Worm (Caenorhabditis elegans) whole organism, young adult: ENCODE data around the gene C31A11.13.
A peak's percentile ranks its signal among the peaks of the same experiment; 100 is the strongest.
"Not testable (repeated sequence)": the region's sequence is repeated elsewhere in the genome, so short reads cannot be mapped to it uniquely, and the experiment has no call there.

Experiments
- B0035.1 ChIP-seq: sonication (generic microtip); optimal IDR thresholded peaks from 2 replicates; lab custom pipeline; 2016; ENCODE audit warnings: missing genetic modification characterization, mild to moderate bottlenecking, missing compliant biosample characterization, missing genotype, missing genetic modification reagents
- B0261.1 ChIP-seq: sonication (generic microtip); optimal IDR thresholded peaks from 2 replicates; lab custom pipeline; 2016; ENCODE audit warnings: mild to moderate bottlenecking, missing genetic modification characterization, moderate library complexity, missing compliant biosample characterization
- D2030.7 ChIP-seq: fragments of 200-800 bp; sonication (Bioruptor generic); IDR thresholded peaks from 2 replicates; pipeline ENCODE4 v1.3.6; 2022; ENCODE audit warnings: missing genetic modification reagents, missing genetic modification characterization, missing compliant biosample characterization
- F23B12.7 ChIP-seq: sonication (generic microtip); optimal IDR thresholded peaks from 2 replicates; lab custom pipeline; 2017; ENCODE audit warnings: missing genetic modification characterization, mild to moderate bottlenecking, missing compliant biosample characterization, antibody characterized with exemption, moderate library complexity; ENCODE audit not compliant: insufficient read depth
- F49E8.2 ChIP-seq: sonication (generic microtip); optimal IDR thresholded peaks from 3 replicates; lab custom pipeline; 2017; ENCODE audit warnings: missing genetic modification characterization, mild to moderate bottlenecking, missing compliant biosample characterization, antibody characterized with exemption, moderate library complexity; ENCODE audit not compliant: insufficient read depth
- Y95B8A.8 ChIP-seq: fragments of 200-800 bp; sonication (Bioruptor generic); IDR thresholded peaks from 2 replicates; pipeline ENCODE4 v1.3.6; 2022; ENCODE audit warnings: missing genetic modification reagents, missing genetic modification characterization, missing compliant biosample characterization
- athp-1 ChIP-seq: sonication (generic microtip); optimal IDR thresholded peaks from 2 replicates; lab custom pipeline; 2017; ENCODE audit warnings: mild to moderate bottlenecking, missing genetic modification characterization, missing compliant biosample characterization
- attf-6 ChIP-seq: fragments of 200-800 bp; sonication (Bioruptor generic); IDR thresholded peaks from 2 replicates; pipeline ENCODE4 v1.3.6; 2022; ENCODE audit warnings: missing genetic modification reagents, missing genetic modification characterization, missing compliant biosample characterization
- cebp-2 ChIP-seq: fragments of 200-800 bp; sonication (Bioruptor generic); IDR thresholded peaks from 2 replicates; pipeline ENCODE4 v1.3.6; 2022; ENCODE audit warnings: missing genetic modification characterization, missing compliant biosample characterization
- ceh-100 ChIP-seq: fragments of 200-800 bp; sonication (Bioruptor generic); IDR thresholded peaks from 2 replicates; pipeline ENCODE4 v1.3.6; 2022; ENCODE audit warnings: missing genetic modification reagents, missing genetic modification characterization, missing compliant biosample characterization
- ceh-40 ChIP-seq: fragments of 200-800 bp; sonication (Bioruptor generic); IDR thresholded peaks from 2 replicates; pipeline ENCODE4 v1.3.6; 2022; ENCODE audit warnings: missing genetic modification characterization, missing compliant biosample characterization
- die-1 ChIP-seq: sonication (generic microtip); optimal IDR thresholded peaks from 2 replicates; lab custom pipeline; 2016; ENCODE audit warnings: missing genotype, mild to moderate bottlenecking, missing genetic modification characterization, missing compliant biosample characterization
- dox-1 ChIP-seq: fragments of 200-800 bp; sonication (Bioruptor generic); IDR thresholded peaks from 2 replicates; pipeline ENCODE4 v1.3.6; 2022; ENCODE audit warnings: missing genetic modification reagents, missing genetic modification characterization, missing compliant biosample characterization
- efl-1 ChIP-seq: fragments of 150-350 bp; optimal IDR thresholded peaks from 2 replicates; lab custom pipeline; 2014; ENCODE audit warnings: missing biosample characterization, missing genetic modification reagents, missing genetic modification characterization
- egl-44 ChIP-seq: fragments of 200-800 bp; sonication (Bioruptor generic); IDR thresholded peaks from 2 replicates; pipeline ENCODE4 v1.3.6; 2022; ENCODE audit warnings: missing genetic modification reagents, missing genetic modification characterization, missing compliant biosample characterization
- egrh-3 ChIP-seq: fragments of 200-800 bp; sonication (Bioruptor generic); IDR thresholded peaks from 2 replicates; pipeline ENCODE4 v1.3.6; 2022; ENCODE audit warnings: missing genetic modification reagents, missing genetic modification characterization, missing compliant biosample characterization
- hmg-1.2 ChIP-seq: fragments of 200-800 bp; sonication (Bioruptor generic); IDR thresholded peaks from 2 replicates; pipeline ENCODE4 v1.3.6; 2022; ENCODE audit warnings: missing genetic modification reagents, missing genetic modification characterization, missing compliant biosample characterization
- hsf-1 ChIP-seq: fragments of 200-800 bp; sonication (Bioruptor generic); IDR thresholded peaks from 2 replicates; pipeline ENCODE4 v1.3.6; 2022; ENCODE audit warnings: missing genetic modification reagents, missing genetic modification characterization, missing compliant biosample characterization
- let-607 ChIP-seq, 2 experiments: fragments of 200-800 bp in 1 of 2; sonication (Bioruptor generic) in 1 of 2; sonication (generic microtip) in 1 of 2; optimal IDR thresholded peaks; 2 replicates each; lab custom pipeline; 2016 to 2018; ENCODE audit warnings: mild to moderate bottlenecking in 2 of 2, missing compliant biosample characterization in 2 of 2, missing genetic modification characterization in 2 of 2, moderate library complexity in 2 of 2, missing genotype in 1 of 2
- lin-26 ChIP-seq: fragments of 200-800 bp; sonication (Bioruptor generic); IDR thresholded peaks from 2 replicates; pipeline ENCODE4 v1.3.6; 2022; ENCODE audit warnings: missing genetic modification reagents, missing genetic modification characterization, missing compliant biosample characterization
- lin-40 ChIP-seq: sonication (generic microtip); optimal IDR thresholded peaks from 2 replicates; lab custom pipeline; 2016; ENCODE audit warnings: missing genetic modification characterization, mild to moderate bottlenecking, missing compliant biosample characterization, missing genotype, missing genetic modification reagents
- madf-10 ChIP-seq: sonication (generic microtip); optimal IDR thresholded peaks from 2 replicates; lab custom pipeline; 2016; ENCODE audit warnings: mild to moderate bottlenecking, missing genetic modification characterization, missing compliant biosample characterization
- mcd-1 ChIP-seq: fragments of 200-800 bp; sonication (Bioruptor generic); IDR thresholded peaks from 2 replicates; pipeline ENCODE4 v1.3.6; 2022; ENCODE audit warnings: missing genetic modification reagents, missing genetic modification characterization, missing compliant biosample characterization
- mxl-1 ChIP-seq: sonication (generic microtip); optimal IDR thresholded peaks from 2 replicates; lab custom pipeline; 2016; ENCODE audit warnings: missing genetic modification characterization, missing compliant biosample characterization
- nfyb-1 ChIP-seq: fragments of 200-800 bp; sonication (Bioruptor generic); IDR thresholded peaks from 2 replicates; pipeline ENCODE4 v1.3.6; 2022; ENCODE audit warnings: missing genetic modification reagents, missing genetic modification characterization, missing compliant biosample characterization
- nhr-90 ChIP-seq: sonication (generic microtip); optimal IDR thresholded peaks from 2 replicates; lab custom pipeline; 2016; ENCODE audit warnings: missing genotype, mild to moderate bottlenecking, missing genetic modification characterization, missing compliant biosample characterization
- pbrm-1 ChIP-seq: fragments of 200-800 bp; sonication (Bioruptor generic); IDR thresholded peaks from 2 replicates; pipeline ENCODE4 v1.3.6; 2022; ENCODE audit warnings: missing genetic modification reagents, missing genetic modification characterization, missing compliant biosample characterization
- rec-8 ChIP-seq, 2 experiments: sonication (generic microtip); optimal IDR thresholded peaks; 2 replicates each; lab custom pipeline; 2016; ENCODE audit warnings: mild to moderate bottlenecking in 2 of 2, missing genetic modification characterization in 2 of 2, missing genetic modification reagents in 2 of 2, missing genotype in 2 of 2, missing biosample characterization in 1 of 2, missing compliant biosample characterization in 1 of 2, moderate library complexity in 1 of 2
- rpc-1 ChIP-seq, 2 experiments: fragments of 150-350 bp in 1 of 2; sonication (generic microtip) in 1 of 2; optimal IDR thresholded peaks; 2 replicates each; lab custom pipeline; 2014 to 2018; ENCODE audit warnings: missing biosample characterization in 1 of 2, missing genetic modification characterization in 1 of 2, missing genetic modification reagents in 1 of 2, missing genotype in 1 of 2
- snpc-1.1 ChIP-seq: sonication (generic microtip); optimal IDR thresholded peaks from 2 replicates; lab custom pipeline; 2017; ENCODE audit warnings: missing genetic modification characterization, mild to moderate bottlenecking, missing compliant biosample characterization, antibody characterized with exemption, moderate library complexity, missing genotype, missing genetic modification reagents; ENCODE audit not compliant: insufficient read depth
- snpc-4 ChIP-seq, 5 experiments: fragments of 150-350 bp in 1 of 5; sonication (generic microtip) in 4 of 5; optimal IDR thresholded peaks; 2 replicates each; lab custom pipeline; 2014 to 2018; ENCODE audit warnings: missing genetic modification characterization in 5 of 5, missing biosample characterization in 3 of 5, antibody characterized with exemption in 2 of 5, mild to moderate bottlenecking in 2 of 5, missing compliant biosample characterization in 2 of 5, missing genotype in 2 of 5, moderate library complexity in 2 of 5, missing genetic modification reagents in 1 of 5
- tbp1 ChIP-seq: fragments of 200-800 bp; sonication (Bioruptor generic); optimal IDR thresholded peaks from 2 replicates; lab custom pipeline; 2018; ENCODE audit warnings: mild to moderate bottlenecking, missing genetic modification characterization, missing compliant biosample characterization
- tlf-1 ChIP-seq: fragments of 200-800 bp; sonication (Bioruptor generic); optimal IDR thresholded peaks from 2 replicates; lab custom pipeline; 2018; ENCODE audit warnings: mild to moderate bottlenecking, missing genetic modification characterization, missing compliant biosample characterization
- zim-3 ChIP-seq: sonication (generic microtip); optimal IDR thresholded peaks from 2 replicates; lab custom pipeline; 2017; ENCODE audit warnings: mild to moderate bottlenecking, missing genetic modification characterization, moderate library complexity, missing compliant biosample characterization
- ztf-18 ChIP-seq: sonication (generic microtip); optimal IDR thresholded peaks from 2 replicates; lab custom pipeline; 2016; ENCODE audit warnings: missing genotype, mild to moderate bottlenecking, missing genetic modification characterization, missing compliant biosample characterization
- ztf-25 ChIP-seq: fragments of 200-800 bp; sonication (Bioruptor generic); IDR thresholded peaks from 2 replicates; pipeline ENCODE4 v1.3.6; 2022; ENCODE audit warnings: missing genetic modification reagents, missing genetic modification characterization, missing compliant biosample characterization

C31A11.13 gene

DNA sequence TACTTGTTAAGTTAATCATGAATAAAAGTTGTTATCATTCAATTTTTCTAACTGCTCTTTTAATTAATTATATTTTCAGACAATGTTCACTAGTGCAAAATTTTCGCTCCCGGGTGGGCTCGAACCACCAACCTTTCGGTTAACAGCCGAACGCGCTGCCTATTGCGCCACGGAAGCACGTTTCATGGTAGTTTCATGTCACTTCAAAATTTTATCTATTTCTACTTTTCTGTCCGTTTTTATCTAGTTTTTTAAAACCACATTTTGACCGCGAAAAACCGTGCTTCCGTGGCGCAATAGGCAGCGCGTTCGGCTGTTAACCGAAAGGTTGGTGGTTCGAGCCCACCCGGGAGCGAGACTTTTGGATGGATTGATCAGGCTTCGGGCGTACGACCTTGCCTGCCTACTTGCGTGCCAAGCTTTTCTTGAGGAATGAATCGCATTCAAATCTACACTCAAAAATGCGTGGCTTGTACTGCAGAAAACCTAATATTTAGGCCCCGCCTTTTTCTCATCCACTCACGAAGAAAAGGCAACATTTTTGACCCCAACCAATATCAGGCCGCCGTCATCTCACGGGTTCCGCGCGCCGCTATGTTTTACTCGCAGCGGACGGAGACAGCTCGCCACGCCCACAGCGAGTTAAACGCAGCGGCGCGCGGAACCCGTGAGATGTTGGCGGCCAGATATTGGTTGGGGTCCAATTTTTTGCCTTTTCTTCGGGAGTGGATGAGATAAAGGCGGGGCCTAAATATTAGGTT, 39.3 kb upstream of the C31A11.13 start:
- peak; percentile 54 for TF ChIP-seq rpc-1 (optimal IDR thresholded peaks at IDR 0.05; lab: Kevin White, UChicago)
- TF ChIP-seq rpc-1 (tag; optimal IDR thresholded peaks at IDR 0.05; lab: Kevin White, UChicago) = peak; percentile 72
- TF ChIP-seq B0261.1 (tag; lab: Kevin White, UChicago) = peak; percentile 67
- TF ChIP-seq lin-26 (GFP tag; lab: Robert Waterston, UW) = peak; percentile 36; the same call in 1 of the 2 replicates
- TF ChIP-seq tbp1 (GFP tag; lab: Kevin White, UChicago) = peak; percentile 82
- peak; percentile 10 for TF ChIP-seq madf-10 (tag; lab: Kevin White, UChicago)
- TF ChIP-seq ztf-25 (GFP tag; lab: Robert Waterston, UW) = 0 out of 2 replicates have a peak, but pooled peaks have one; percentile 2
- TF ChIP-seq snpc-4 (GFP tag; optimal IDR thresholded peaks at IDR 0.05; lab: Kevin White, UChicago) = not testable (repeated sequence)
- peak in 2 of 4 experiments; percentile 77 to 81 for TF ChIP-seq snpc-4 (tag; optimal IDR thresholded peaks at IDR 0.05; lab: Kevin White, UChicago)
- TF ChIP-seq egrh-3 = 0 out of 2 replicates have a peak, but pooled peaks have one; percentile 17
- 0 out of 2 replicates have a peak, but pooled peaks have one; percentile 43 for TF ChIP-seq pbrm-1 (GFP tag; lab: Robert Waterston, UW)
- TF ChIP-seq mcd-1 (GFP tag; lab: Robert Waterston, UW) = 0 out of 2 replicates have a peak, but pooled peaks have one; percentile 40
- TF ChIP-seq ztf-18 (tag; lab: Kevin White, UChicago) = peak; percentile 34
- TF ChIP-seq cebp-2 (GFP tag; lab: Robert Waterston, UW) = 0 out of 2 replicates have a peak, but pooled peaks have one; percentile 64
- peak; percentile 0 for TF ChIP-seq F49E8.2 (tag; lab: Kevin White, UChicago)
- TF ChIP-seq D2030.7 = 0 out of 2 replicates have a peak, but pooled peaks have one; percentile 34
- TF ChIP-seq die-1 = peak; percentile 13
- TF ChIP-seq hsf-1 = 0 out of 2 replicates have a peak, but pooled peaks have one; percentile 12
- TF ChIP-seq dox-1 (GFP tag; lab: Robert Waterston, UW) = 0 out of 2 replicates have a peak, but pooled peaks have one; percentile 35
- TF ChIP-seq hmg-1.2 (GFP tag; lab: Robert Waterston, UW) = peak; percentile 33; the same call in 1 of the 2 replicates
- TF ChIP-seq nhr-90 = peak; percentile 10
- TF ChIP-seq, all 124 proteins: peak for 19; not testable (repeated sequence) for 105

DNA sequence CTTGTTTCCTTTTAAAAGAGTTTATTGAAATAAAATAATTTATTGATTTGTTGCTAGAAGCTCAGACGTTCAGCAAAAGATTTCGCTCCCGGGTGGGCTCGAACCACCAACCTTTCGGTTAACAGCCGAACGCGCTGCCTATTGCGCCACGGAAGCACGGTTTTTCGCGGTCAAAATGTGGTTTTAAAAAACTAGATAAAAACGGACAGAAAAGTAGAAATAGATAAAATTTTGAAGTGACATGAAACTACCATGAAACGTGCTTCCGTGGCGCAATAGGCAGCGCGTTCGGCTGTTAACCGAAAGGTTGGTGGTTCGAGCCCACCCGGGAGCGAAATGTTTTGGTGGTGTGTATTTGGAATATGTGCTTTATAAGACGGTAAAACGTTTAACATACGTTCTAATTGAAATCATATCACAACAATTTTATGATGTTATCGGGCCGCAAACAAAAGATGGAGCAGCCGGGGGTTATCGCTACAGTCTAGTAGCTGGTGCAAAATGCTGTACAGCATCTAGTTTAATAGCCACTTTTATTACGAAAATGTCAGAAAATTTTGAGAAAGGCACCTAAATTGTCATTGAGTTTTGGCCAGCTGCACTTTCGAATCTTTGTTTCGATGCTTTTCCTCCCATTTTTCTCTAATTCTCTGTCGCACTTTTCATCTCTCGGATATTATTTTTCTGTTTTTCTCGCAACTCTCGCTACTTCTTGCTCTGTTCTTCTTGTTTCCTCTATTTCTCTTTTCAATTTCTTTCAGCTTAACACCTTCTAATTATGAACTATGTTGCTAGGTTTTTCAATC, 36.1 kb upstream of the C31A11.13 start, which contains the start of gene slc-9B.2:
TSS of gene slc-9B.2 (plus strand) at position 756 of the 806 bp plus-strand sequence.
- TF ChIP-seq zim-3 (tag; lab: Kevin White, UChicago) (peak; percentile 53), dox-1 (GFP tag; lab: Robert Waterston, UW) (peak; percentile 69; the same call in 1 of the 2 replicates), ceh-40 (GFP tag; lab: Robert Waterston, UW) (peak; percentile 34; the same call in 1 of the 2 replicates), lin-26 (GFP tag; lab: Robert Waterston, UW) (peak; percentile 81; the same call in 1 of the 2 replicates), Y95B8A.8 (GFP tag; lab: Robert Waterston, UW) (0 out of 2 replicates have a peak, but pooled peaks have one; percentile 11), let-607 (tag; optimal IDR thresholded peaks at IDR 0.05; lab: Kevin White, UChicago) (peak in 1 of 2 experiments; percentile 24), snpc-4 (tag; optimal IDR thresholded peaks at IDR 0.05; lab: Kevin White, UChicago) (peak; percentile 7 to 77 (median 42)), rec-8 (tag; optimal IDR thresholded peaks at IDR 0.05; lab: Kevin White, UChicago) (peak in 1 of 2 experiments; percentile 11), lin-40 (peak; percentile 25), F23B12.7 (tag; lab: Kevin White, UChicago) (peak; percentile 40), ztf-18 (tag; lab: Kevin White, UChicago) (peak; percentile 60), attf-6 (GFP tag; lab: Robert Waterston, UW) (peak; percentile 76; the same call in 1 of the 2 replicates), ceh-100 (GFP tag; lab: Robert Waterston, UW) (peak; percentile 10; the same call in 1 of the 2 replicates), mxl-1 (tag; lab: Kevin White, UChicago) (peak; percentile 16), F49E8.2 (tag; lab: Kevin White, UChicago) (peak; percentile 54), hmg-1.2 (GFP tag; lab: Robert Waterston, UW) (peak; percentile 48), pbrm-1 (GFP tag; lab: Robert Waterston, UW) (peak; percentile 62; the same call in 1 of the 2 replicates), tbp1 (GFP tag; lab: Kevin White, UChicago) (peak; percentile 85), tlf-1 (peak; percentile 21), nhr-90 (peak; percentile 41), B0261.1 (tag; lab: Kevin White, UChicago) (peak; percentile 75), egl-44 (GFP tag; lab: Robert Waterston, UW) (0 out of 2 replicates have a peak, but pooled peaks have one; percentile 31), snpc-1.1 (tag; lab: Kevin White, UChicago) (peak; percentile 18), die-1 (peak; percentile 46), rpc-1 (optimal IDR thresholded peaks at IDR 0.05; lab: Kevin White, UChicago) (peak; percentile 63), rpc-1 (tag; optimal IDR thresholded peaks at IDR 0.05; lab: Kevin White, UChicago) (peak; percentile 80), athp-1 (tag; lab: Kevin White, UChicago) (peak; percentile 11), mcd-1 (GFP tag; lab: Robert Waterston, UW) (peak; percentile 54), efl-1 (GFP tag; lab: Kevin White, UChicago) (peak; percentile 2), nfyb-1 (GFP tag; lab: Robert Waterston, UW) (peak; percentile 82), D2030.7 (peak; percentile 63), B0035.1 (tag; lab: Kevin White, UChicago) (peak; percentile 25)
- not testable (repeated sequence) for TF ChIP-seq snpc-4 (GFP tag; optimal IDR thresholded peaks at IDR 0.05; lab: Kevin White, UChicago)
